Fruit fly (Drosophila melanogaster): ENCODE measurements around the gene fal.

DNA sequence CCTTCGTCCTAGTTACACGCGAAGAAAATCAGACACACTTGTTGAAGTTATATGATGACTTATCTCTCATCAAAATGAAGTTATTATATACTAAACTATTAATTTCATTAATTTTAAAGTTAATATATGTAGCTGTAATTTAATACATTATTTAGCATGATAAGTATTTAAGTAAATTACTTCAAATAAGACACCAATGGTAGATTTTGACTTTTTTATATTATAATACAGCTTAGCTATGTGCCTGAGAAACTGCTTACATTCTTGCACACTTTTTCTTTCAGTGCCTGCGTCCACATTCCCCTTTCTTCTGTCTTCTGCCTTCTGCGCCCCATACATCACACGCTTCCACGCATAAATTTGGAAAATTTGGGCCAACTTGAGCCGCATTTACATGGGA is 42.7 kb upstream of the fal start:
- TF ChIP-seq CG3032 (tag; optimal IDR thresholded peaks at IDR 0.05) (no peak), OdsH (GFP tag; optimal IDR thresholded peaks at IDR 0.05) (no peak), CG6276 (GFP tag; optimal IDR thresholded peaks at IDR 0.05) (no peak), Sox102F (GFP tag; optimal IDR thresholded peaks at IDR 0.05) (no peak), fkh (GFP tag; optimal IDR thresholded peaks at IDR 0.05) (no peak), svp (GFP tag) (no peak), CG16779 (tag; optimal IDR thresholded peaks at IDR 0.05) (no peak), cyc (GFP tag; optimal IDR thresholded peaks at IDR 0.05) (no peak), CG6808 (GFP tag; optimal IDR thresholded peaks at IDR 0.05) (no peak), dac (GFP tag; optimal IDR thresholded peaks at IDR 0.05) (no peak), Blimp-1 (GFP tag; optimal IDR thresholded peaks at IDR 0.05) (no peak), CG31627 (GFP tag; optimal IDR thresholded peaks at IDR 0.05) (no peak)
